Worm (Caenorhabditis elegans): ENCODE data around the gene srd-33.

- TF ChIP-seq W03F9.2 (tag; optimal IDR thresholded peaks at IDR 0.05): no peak
- no peak for TF ChIP-seq him-1 (tag; optimal IDR thresholded peaks at IDR 0.05)
- TF ChIP-seq dao-5 (tag; optimal IDR thresholded peaks at IDR 0.05): no peak
Measured at ce11 chrV:4889477-4889876, 17.4 kb downstream of the srd-33 start, which contains the start of gene ugt-12.
